Fruit fly (Drosophila melanogaster) S2 (cell line): ENCODE measurements around the gene Spp.

Experiments
- CG8478 ChIP-seq: fragments of >200 bp; optimal IDR thresholded peaks from 2 replicates; lab custom pipeline; 2018
- CTCF ChIP-seq, 2 experiments: fragments of >200 bp; optimal IDR thresholded peaks; 2 replicates each; lab custom pipeline; 2018

DNA sequence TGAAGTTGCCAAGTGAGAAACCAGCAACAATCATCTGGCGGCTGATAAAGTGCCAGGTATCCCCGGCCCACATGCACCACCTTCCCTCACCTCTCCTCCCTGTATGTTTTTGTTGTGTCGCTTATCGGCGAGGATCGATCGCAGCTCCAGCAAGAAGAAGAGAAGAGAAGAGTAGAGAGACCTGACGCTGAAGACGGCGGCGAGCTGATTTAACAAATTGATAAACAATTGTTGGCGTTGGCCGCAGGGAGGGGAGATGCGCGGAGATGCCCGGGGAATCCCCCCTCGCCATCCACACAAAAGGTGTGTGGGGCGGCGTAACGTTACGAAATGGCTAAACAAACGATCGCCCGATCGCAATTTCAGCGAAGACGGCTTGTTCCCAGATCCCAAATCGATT is 10.7 kb downstream of the Spp start:
- no peak for TF ChIP-seq CG8478 (lab: Kevin White, UChicago)
- no peak for TF ChIP-seq CTCF (optimal IDR thresholded peaks at IDR 0.05; lab: Kevin White, UChicago)
